Worm (Caenorhabditis elegans): ENCODE measurements around the gene nhr-223.

ce11 chrV:15798108-15798507 lies 1.9 kb downstream of the nhr-223 start, which contains the start of gene T26E4.10:
- no peak for TF ChIP-seq R02D3.7 (tag; optimal IDR thresholded peaks at IDR 0.05)
- TF ChIP-seq lin-39 (tag; optimal IDR thresholded peaks at IDR 0.05): no peak
- no peak for TF ChIP-seq nhr-76 (tag; optimal IDR thresholded peaks at IDR 0.05)
- no peak for TF ChIP-seq eor-1 (tag; optimal IDR thresholded peaks at IDR 0.05)
- no peak for TF ChIP-seq nhr-77 (tag; optimal IDR thresholded peaks at IDR 0.05)
- TF ChIP-seq ceh-9 (tag; optimal IDR thresholded peaks at IDR 0.05): no peak
- TF ChIP-seq unc-62 (GFP tag; optimal IDR thresholded peaks at IDR 0.05): no peak
- TF ChIP-seq snpc-4 (tag; optimal IDR thresholded peaks at IDR 0.05): no peak
- no peak for TF ChIP-seq daf-12 (tag; optimal IDR thresholded peaks at IDR 0.05)
- no peak for TF ChIP-seq nhr-237 (tag; optimal IDR thresholded peaks at IDR 0.05)
- no peak for TF ChIP-seq ztf-4 (tag; optimal IDR thresholded peaks at IDR 0.05)
- TF ChIP-seq skn-1 (tag; optimal IDR thresholded peaks at IDR 0.05): no peak
- no peak for TF ChIP-seq mdl-1 (tag; optimal IDR thresholded peaks at IDR 0.05)
